Worm (Caenorhabditis elegans) whole organism, young adult: ENCODE data around the gene ccpp-6.

Experiments used
- B0019.2 ChIP-seq: fragments of 200-800 bp; sonication (Bioruptor generic); conservative IDR thresholded peaks from 2 replicates; pipeline ENCODE4 v1.3.6; 2022; ENCODE audit warnings: missing genetic modification reagents, missing genetic modification characterization, missing compliant biosample characterization
- B0035.1 ChIP-seq: sonication (generic microtip); optimal IDR thresholded peaks from 2 replicates; lab custom pipeline; 2016; ENCODE audit warnings: missing genetic modification characterization, mild to moderate bottlenecking, missing compliant biosample characterization, missing genotype, missing genetic modification reagents
- B0336.3 ChIP-seq: fragments of 200-800 bp; sonication (Bioruptor generic); IDR thresholded peaks from 2 replicates; pipeline ENCODE4 v1.3.6; 2022; ENCODE audit warnings: missing genetic modification characterization, missing compliant biosample characterization
- C06A6.2 ChIP-seq: fragments of 200-800 bp; sonication (Bioruptor generic); conservative IDR thresholded peaks from 2 replicates; pipeline ENCODE4 v1.3.6; 2022; ENCODE audit warnings: missing genetic modification characterization, missing compliant biosample characterization
- C17E4.6 ChIP-seq: fragments of 200-800 bp; sonication (Bioruptor generic); IDR thresholded peaks from 2 replicates; pipeline ENCODE4 v1.3.6; 2022; ENCODE audit warnings: missing genetic modification reagents, missing genetic modification characterization, missing compliant biosample characterization
- F10E7.11 ChIP-seq: sonication (generic microtip); optimal IDR thresholded peaks from 2 replicates; lab custom pipeline; 2017; ENCODE audit warnings: mild to moderate bottlenecking, missing genetic modification characterization, moderate library complexity, missing compliant biosample characterization
- F22D6.2 ChIP-seq: sonication (generic microtip); optimal IDR thresholded peaks from 2 replicates; lab custom pipeline; 2016; ENCODE audit warnings: mild to moderate bottlenecking, missing genetic modification characterization, missing compliant biosample characterization
- F23B12.7 ChIP-seq: sonication (generic microtip); optimal IDR thresholded peaks from 2 replicates; lab custom pipeline; 2017; ENCODE audit warnings: missing genetic modification characterization, mild to moderate bottlenecking, missing compliant biosample characterization, antibody characterized with exemption, moderate library complexity; ENCODE audit not compliant: insufficient read depth
- F33H1.4 ChIP-seq: fragments of 200-800 bp; sonication (Bioruptor generic); IDR thresholded peaks from 2 replicates; pipeline ENCODE4 v1.3.6; 2022; ENCODE audit warnings: missing genetic modification reagents, missing genetic modification characterization, missing compliant biosample characterization
- F39B2.1 ChIP-seq: fragments of 200-800 bp; sonication (Bioruptor generic); IDR thresholded peaks from 2 replicates; pipeline ENCODE4 v1.3.6; 2022; ENCODE audit warnings: missing genetic modification reagents, missing genetic modification characterization, missing compliant biosample characterization
- K12H6.12 ChIP-seq: fragments of 200-800 bp; sonication (Bioruptor generic); optimal IDR thresholded peaks from 2 replicates; lab custom pipeline; 2018; ENCODE audit warnings: mild to moderate bottlenecking, missing genetic modification characterization, missing compliant biosample characterization
- T07F8.4 ChIP-seq: sonication (generic microtip); optimal IDR thresholded peaks from 2 replicates; lab custom pipeline; 2016; ENCODE audit warnings: mild to moderate bottlenecking, missing genetic modification characterization, moderate library complexity, missing compliant biosample characterization
- Y56A3A.18 ChIP-seq: fragments of 200-800 bp; sonication (Bioruptor generic); IDR thresholded peaks from 2 replicates; pipeline ENCODE4 v1.3.6; 2022; ENCODE audit warnings: missing genetic modification reagents, missing genetic modification characterization, missing compliant biosample characterization
- ama-1 ChIP-seq, 3 experiments: fragments of 150-350 bp in 1 of 3; sonication (generic microtip) in 2 of 3; optimal IDR thresholded peaks; 2 replicates each; lab custom pipeline; 2014 to 2018; ENCODE audit warnings: missing biosample characterization in 2 of 3, missing genetic modification characterization in 2 of 3, missing genetic modification reagents in 2 of 3
- atf-7 ChIP-seq: sonication (generic microtip); optimal IDR thresholded peaks from 2 replicates; lab custom pipeline; 2017; ENCODE audit warnings: mild to moderate bottlenecking, missing genetic modification characterization, missing compliant biosample characterization
- attf-5 ChIP-seq: fragments of 200-800 bp; sonication (Bioruptor generic); optimal IDR thresholded peaks from 2 replicates; lab custom pipeline; 2018; ENCODE audit warnings: mild to moderate bottlenecking, missing genetic modification characterization, missing compliant biosample characterization
- ccch-3 ChIP-seq: fragments of 200-800 bp; sonication (Bioruptor generic); optimal IDR thresholded peaks from 2 replicates; lab custom pipeline; 2018; ENCODE audit warnings: mild to moderate bottlenecking, missing genetic modification characterization, missing compliant biosample characterization
- ceh-27 ChIP-seq: fragments of 200-800 bp; sonication (Bioruptor generic); optimal IDR thresholded peaks from 2 replicates; lab custom pipeline; 2018; ENCODE audit warnings: mild to moderate bottlenecking, missing genetic modification characterization, moderate library complexity, missing compliant biosample characterization
- ceh-40 ChIP-seq: fragments of 200-800 bp; sonication (Bioruptor generic); IDR thresholded peaks from 2 replicates; pipeline ENCODE4 v1.3.6; 2022; ENCODE audit warnings: missing genetic modification characterization, missing compliant biosample characterization
- ceh-79 ChIP-seq: sonication (generic microtip); optimal IDR thresholded peaks from 2 replicates; lab custom pipeline; 2017; ENCODE audit warnings: mild to moderate bottlenecking, missing genetic modification characterization, missing compliant biosample characterization
- ceh-91 ChIP-seq: fragments of 200-800 bp; sonication (Bioruptor generic); IDR thresholded peaks from 2 replicates; pipeline ENCODE4 v1.3.6; 2022; ENCODE audit warnings: missing genetic modification reagents, missing genetic modification characterization, missing compliant biosample characterization
- chd-7 ChIP-seq: sonication (generic microtip); optimal IDR thresholded peaks from 2 replicates; lab custom pipeline; 2016; ENCODE audit warnings: mild to moderate bottlenecking, missing genetic modification characterization, moderate library complexity, missing compliant biosample characterization
- dpl-1 ChIP-seq: fragments of 150-350 bp; optimal IDR thresholded peaks from 2 replicates; lab custom pipeline; 2014; ENCODE audit warnings: missing biosample characterization, missing genetic modification reagents, missing genetic modification characterization
- egl-18 ChIP-seq: fragments of 200-800 bp; sonication (Bioruptor generic); IDR thresholded peaks from 2 replicates; pipeline ENCODE4 v1.3.6; 2022; ENCODE audit warnings: missing genetic modification reagents, missing genetic modification characterization, missing compliant biosample characterization
- gei-17 ChIP-seq: fragments of 200-800 bp; sonication (Bioruptor generic); optimal IDR thresholded peaks from 2 replicates; lab custom pipeline; 2018; ENCODE audit warnings: mild to moderate bottlenecking, missing genetic modification characterization, missing compliant biosample characterization
- hmg-1.2 ChIP-seq: fragments of 200-800 bp; sonication (Bioruptor generic); IDR thresholded peaks from 2 replicates; pipeline ENCODE4 v1.3.6; 2022; ENCODE audit warnings: missing genetic modification reagents, missing genetic modification characterization, missing compliant biosample characterization
- hmg-20 ChIP-seq: fragments of 200-800 bp; sonication (Bioruptor generic); IDR thresholded peaks from 2 replicates; pipeline ENCODE4 v1.3.6; 2022; ENCODE audit warnings: missing genetic modification reagents, missing genetic modification characterization, missing compliant biosample characterization
- hsf-1 ChIP-seq: fragments of 200-800 bp; sonication (Bioruptor generic); IDR thresholded peaks from 2 replicates; pipeline ENCODE4 v1.3.6; 2022; ENCODE audit warnings: missing genetic modification reagents, missing genetic modification characterization, missing compliant biosample characterization
- lir-1 ChIP-seq: fragments of 200-800 bp; sonication (Bioruptor generic); conservative IDR thresholded peaks from 2 replicates; pipeline ENCODE4 v1.3.6; 2022; ENCODE audit warnings: missing genetic modification reagents, missing genetic modification characterization, missing compliant biosample characterization
- lsy-27 ChIP-seq: sonication (generic microtip); optimal IDR thresholded peaks from 2 replicates; lab custom pipeline; 2017; ENCODE audit warnings: missing genetic modification characterization, mild to moderate bottlenecking, missing compliant biosample characterization, antibody characterized with exemption, missing genotype, borderline replicate concordance; ENCODE audit not compliant: insufficient read depth
- madf-6 ChIP-seq: fragments of 200-800 bp; sonication (Bioruptor generic); IDR thresholded peaks from 2 replicates; pipeline ENCODE4 v1.3.6; 2022; ENCODE audit warnings: missing genetic modification reagents, missing genetic modification characterization, missing compliant biosample characterization
- madf-8 ChIP-seq: fragments of 200-800 bp; sonication (Bioruptor generic); conservative IDR thresholded peaks from 2 replicates; pipeline ENCODE4 v1.3.6; 2022; ENCODE audit warnings: missing genetic modification reagents, missing genetic modification characterization, missing compliant biosample characterization
- mcd-1 ChIP-seq: fragments of 200-800 bp; sonication (Bioruptor generic); IDR thresholded peaks from 2 replicates; pipeline ENCODE4 v1.3.6; 2022; ENCODE audit warnings: missing genetic modification reagents, missing genetic modification characterization, missing compliant biosample characterization
- mes-4 ChIP-seq: sonication (generic microtip); optimal IDR thresholded peaks from 2 replicates; lab custom pipeline; 2016; ENCODE audit warnings: missing genotype, missing genetic modification characterization, missing compliant biosample characterization
- mxl-1 ChIP-seq: sonication (generic microtip); optimal IDR thresholded peaks from 2 replicates; lab custom pipeline; 2016; ENCODE audit warnings: missing genetic modification characterization, missing compliant biosample characterization
- pbrm-1 ChIP-seq: fragments of 200-800 bp; sonication (Bioruptor generic); IDR thresholded peaks from 2 replicates; pipeline ENCODE4 v1.3.6; 2022; ENCODE audit warnings: missing genetic modification reagents, missing genetic modification characterization, missing compliant biosample characterization
- pha-4 ChIP-seq: fragments of 150-350 bp; sonication (generic microtip); optimal IDR thresholded peaks from 2 replicates; lab custom pipeline; 2014; ENCODE audit warnings: missing biosample characterization, missing genetic modification reagents, missing genetic modification characterization
- rec-8 ChIP-seq, 2 experiments: sonication (generic microtip); optimal IDR thresholded peaks; 2 replicates each; lab custom pipeline; 2016; ENCODE audit warnings: mild to moderate bottlenecking in 2 of 2, missing genetic modification characterization in 2 of 2, missing genetic modification reagents in 2 of 2, missing genotype in 2 of 2, missing biosample characterization in 1 of 2, missing compliant biosample characterization in 1 of 2, moderate library complexity in 1 of 2
- repo-1 ChIP-seq: sonication (generic microtip); optimal IDR thresholded peaks from 2 replicates; lab custom pipeline; 2017; ENCODE audit warnings: mild to moderate bottlenecking, missing genetic modification characterization, missing compliant biosample characterization
- sea-2 ChIP-seq: fragments of 200-800 bp; sonication (Bioruptor generic); IDR thresholded peaks from 2 replicates; pipeline ENCODE4 v1.3.6; 2022; ENCODE audit warnings: missing genetic modification characterization, missing compliant biosample characterization
- snpc-3.4 ChIP-seq: sonication (generic microtip); optimal IDR thresholded peaks from 2 replicates; lab custom pipeline; 2017; ENCODE audit warnings: missing genetic modification characterization, mild to moderate bottlenecking, missing compliant biosample characterization, antibody characterized with exemption, moderate library complexity, missing genotype, missing genetic modification reagents
- tbp1 ChIP-seq: fragments of 200-800 bp; sonication (Bioruptor generic); optimal IDR thresholded peaks from 2 replicates; lab custom pipeline; 2018; ENCODE audit warnings: mild to moderate bottlenecking, missing genetic modification characterization, missing compliant biosample characterization
- tlf-1 ChIP-seq: fragments of 200-800 bp; sonication (Bioruptor generic); optimal IDR thresholded peaks from 2 replicates; lab custom pipeline; 2018; ENCODE audit warnings: mild to moderate bottlenecking, missing genetic modification characterization, missing compliant biosample characterization

Gene ccpp-6

DNA sequence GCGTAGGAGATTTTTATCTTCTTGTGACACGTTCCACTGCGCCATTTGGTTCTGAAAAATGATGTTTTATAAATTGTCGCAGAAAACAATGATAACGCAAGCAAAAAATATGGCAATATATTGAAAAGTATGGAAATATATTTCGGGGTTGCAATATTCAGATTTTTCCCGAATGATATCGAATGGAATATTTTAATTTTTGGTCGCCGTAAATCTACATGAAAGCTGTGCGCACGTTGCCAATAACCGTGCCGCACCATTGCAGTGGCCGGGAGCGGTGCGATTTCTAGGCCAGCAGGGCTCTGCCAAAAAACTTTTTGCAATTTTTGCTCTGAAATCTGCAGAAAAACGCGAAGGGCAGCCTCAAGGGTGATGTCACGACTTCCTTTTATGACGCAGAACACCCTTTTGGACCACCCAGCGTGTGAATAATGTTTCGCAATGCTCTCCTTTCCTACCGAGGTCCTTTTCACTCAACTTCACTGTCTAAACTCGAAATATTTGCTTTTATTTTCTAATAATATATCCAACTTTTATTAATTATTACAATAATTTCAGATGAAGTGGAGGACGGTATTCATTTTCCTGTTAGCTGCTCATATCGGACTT lies 28.9 kb downstream of the ccpp-6 start, which contains the start of the genes F09E5.11 and bmy-1 (continued):
- TF ChIP-seq F39B2.1 (GFP tag; lab: Robert Waterston, UW) (no peak), mcd-1 (GFP tag; lab: Robert Waterston, UW) (peak; percentile 84), snpc-3.4 (tag; lab: Kevin White, UChicago) (no peak), T07F8.4 (tag; lab: Kevin White, UChicago) (no peak), mxl-1 (tag; lab: Kevin White, UChicago) (peak; percentile 23), lsy-27 (no peak), ama-1 (optimal IDR thresholded peaks at IDR 0.05; lab: Kevin White, UChicago) (no peak), ama-1 (GFP tag; optimal IDR thresholded peaks at IDR 0.05; lab: Kevin White, UChicago) (no peak), ceh-91 (GFP tag; lab: Robert Waterston, UW) (peak; percentile 68), B0019.2 (GFP tag; lab: Robert Waterston, UW) (peak; percentile 77; the same call in 1 of the 2 replicates), B0336.3 (GFP tag; lab: Robert Waterston, UW) (peak; percentile 73), atf-7 (peak; percentile 81), ceh-27 (GFP tag; lab: Kevin White, UChicago) (peak; percentile 91), ccch-3 (GFP tag; lab: Kevin White, UChicago) (peak; percentile 74), mes-4 (tag; lab: Kevin White, UChicago) (no peak), rec-8 (tag; optimal IDR thresholded peaks at IDR 0.05; lab: Kevin White, UChicago) (peak in 1 of 2 experiments; percentile 60), hmg-1.2 (GFP tag; lab: Robert Waterston, UW) (peak; percentile 51; the same call in 1 of the 2 replicates), madf-6 (GFP tag; lab: Robert Waterston, UW) (peak; percentile 70), tbp1 (GFP tag; lab: Kevin White, UChicago) (peak; percentile 64), B0035.1 (tag; lab: Kevin White, UChicago) (peak; percentile 9), gei-17 (GFP tag; lab: Kevin White, UChicago) (no peak), F23B12.7 (tag; lab: Kevin White, UChicago) (peak; percentile 29), tlf-1 (GFP tag; lab: Kevin White, UChicago) (peak; percentile 61), ceh-40 (GFP tag; lab: Robert Waterston, UW) (0 out of 2 replicates have a peak, but pooled peaks have one; percentile 39), C17E4.6 (0 out of 2 replicates have a peak, but pooled peaks have one; percentile 30), C06A6.2 (GFP tag; lab: Robert Waterston, UW) (peak; percentile 93), ceh-79 (tag; lab: Kevin White, UChicago) (no peak), F10E7.11 (tag; lab: Kevin White, UChicago) (no peak), F33H1.4 (peak; percentile 64), chd-7 (peak; percentile 57), F22D6.2 (tag; lab: Kevin White, UChicago) (no peak), pha-4 (tag; lab: Kevin White, UChicago) (no peak), sea-2 (no peak)

DNA sequence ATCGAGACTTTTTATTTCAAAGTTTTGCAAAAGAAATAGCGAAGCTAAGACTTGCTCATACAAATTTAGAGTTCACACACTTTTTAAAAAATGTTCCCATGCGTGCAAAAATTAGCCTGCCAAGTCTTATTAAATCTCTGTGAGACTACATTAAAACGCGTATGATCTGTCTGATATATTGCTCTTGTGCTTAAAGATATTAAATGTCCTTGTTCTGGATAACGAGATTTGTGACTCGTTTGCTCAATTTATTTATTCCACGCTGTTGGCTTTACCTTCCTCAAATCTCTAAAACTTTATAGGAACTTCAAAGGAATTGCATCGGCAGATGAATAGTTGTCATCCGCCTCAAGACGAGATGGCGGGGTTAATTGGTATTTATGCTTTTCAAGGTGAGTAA lies 31.7 kb downstream of the ccpp-6 start, which contains the start of gene srg-69:
Gene srg-69, plus strand, starts transcription at position 301 of the 400 bp plus-strand sequence.
- TF ChIP-seq hsf-1 (GFP tag; lab: Robert Waterston, UW) (no peak), egl-18 (no peak), pbrm-1 (GFP tag; lab: Robert Waterston, UW) (no peak), madf-8 (no peak), Y56A3A.18 (GFP tag; lab: Robert Waterston, UW) (no peak), repo-1 (tag; lab: Kevin White, UChicago) (no peak), dpl-1 (no peak), K12H6.12 (no peak), lir-1 (no peak), attf-5 (no peak), B0336.3 (GFP tag; lab: Robert Waterston, UW) (no peak), T07F8.4 (tag; lab: Kevin White, UChicago) (no peak), hmg-20 (GFP tag; lab: Robert Waterston, UW) (no peak)
